Worm (Caenorhabditis elegans) whole organism, early embryonic: ENCODE results near the gene F56D5.9.

Experiments
- ama-1 ChIP-seq: fragments of 150-350 bp; optimal IDR thresholded peaks from 2 replicates; lab custom pipeline; 2014
- flt-1 ChIP-seq: fragments of 200-800 bp; sonication (Bioruptor generic); IDR thresholded peaks from 2 replicates; pipeline ENCODE4 v1.3.6; 2022; ENCODE audit warnings: missing genetic modification characterization, missing compliant biosample characterization
- scrt-1 ChIP-seq: fragments of 200-800 bp; sonication (Bioruptor generic); IDR thresholded peaks from 2 replicates; pipeline ENCODE4 v1.3.6; 2022; ENCODE audit warnings: missing genetic modification characterization, missing compliant biosample characterization

ce11 chrIV:9467418-9467817, 45.1 kb upstream of the F56D5.9 start, which contains the start of gene F38E11.6:
- TF ChIP-seq ama-1 (lab: Kevin White, UChicago): no peak
- TF ChIP-seq scrt-1 (GFP tag; lab: Robert Waterston, UW): no peak
- no peak for TF ChIP-seq flt-1 (GFP tag; lab: Robert Waterston, UW)
